Worm (Caenorhabditis elegans) whole organism, L1 larva: ENCODE measurements around the gene C49H3.4.

Experiments used
- aha-1 ChIP-seq: fragments of 150-350 bp; optimal IDR thresholded peaks from 2 replicates; lab custom pipeline; 2014; ENCODE audit warnings: missing biosample characterization, missing genetic modification characterization
- ceh-82 ChIP-seq, 3 experiments: fragments of 150-350 bp in 1 of 3; sonication (generic microtip) in 2 of 3; optimal IDR thresholded peaks; 2 replicates each; lab custom pipeline; 2014 to 2017; ENCODE audit warnings: missing biosample characterization in 3 of 3, missing genetic modification characterization in 3 of 3
- ceh-88 ChIP-seq: fragments of 200-800 bp; sonication (Bioruptor generic); IDR thresholded peaks from 2 replicates; pipeline ENCODE4 v1.3.6; 2022; ENCODE audit warnings: missing genetic modification characterization, missing compliant biosample characterization
- dpl-1 ChIP-seq, 3 experiments: fragments of 150-350 bp in 2 of 3; sonication (generic microtip) in 1 of 3; optimal IDR thresholded peaks; 2 replicates each; lab custom pipeline; 2014 to 2017; ENCODE audit warnings: missing biosample characterization in 3 of 3, missing genetic modification characterization in 3 of 3, missing genetic modification reagents in 3 of 3
- egl-27 ChIP-seq, 2 experiments: fragments of 150-350 bp in 1 of 2; sonication (generic microtip); optimal IDR thresholded peaks; 3 replicates each; lab custom pipeline; 2017 to 2018; ENCODE audit warnings: missing biosample characterization in 2 of 2, missing genetic modification characterization in 2 of 2, missing genetic modification reagents in 2 of 2
- fkh-8 ChIP-seq: sonication (generic microtip); optimal IDR thresholded peaks from 2 replicates; lab custom pipeline; 2016; ENCODE audit warnings: mild to moderate bottlenecking, missing genetic modification characterization, missing compliant biosample characterization
- lin-39 ChIP-seq: fragments of 150-350 bp; optimal IDR thresholded peaks from 2 replicates; lab custom pipeline; 2014; ENCODE audit warnings: missing biosample characterization, missing genetic modification reagents, missing genetic modification characterization
- nhr-28 ChIP-seq: fragments of 150-350 bp; optimal IDR thresholded peaks from 2 replicates; lab custom pipeline; 2014; ENCODE audit warnings: missing biosample characterization, missing genetic modification characterization
- nhr-77 ChIP-seq: fragments of 150-350 bp; optimal IDR thresholded peaks from 2 replicates; lab custom pipeline; 2014; ENCODE audit warnings: missing biosample characterization, missing genetic modification characterization
- sptf-1 ChIP-seq: fragments of 150-350 bp; optimal IDR thresholded peaks from 2 replicates; lab custom pipeline; 2014; ENCODE audit warnings: missing biosample characterization, missing genetic modification characterization
- unc-62 ChIP-seq: fragments of 150-350 bp; optimal IDR thresholded peaks from 2 replicates; lab custom pipeline; 2014; ENCODE audit warnings: missing biosample characterization, missing genetic modification reagents, missing genetic modification characterization

DNA sequence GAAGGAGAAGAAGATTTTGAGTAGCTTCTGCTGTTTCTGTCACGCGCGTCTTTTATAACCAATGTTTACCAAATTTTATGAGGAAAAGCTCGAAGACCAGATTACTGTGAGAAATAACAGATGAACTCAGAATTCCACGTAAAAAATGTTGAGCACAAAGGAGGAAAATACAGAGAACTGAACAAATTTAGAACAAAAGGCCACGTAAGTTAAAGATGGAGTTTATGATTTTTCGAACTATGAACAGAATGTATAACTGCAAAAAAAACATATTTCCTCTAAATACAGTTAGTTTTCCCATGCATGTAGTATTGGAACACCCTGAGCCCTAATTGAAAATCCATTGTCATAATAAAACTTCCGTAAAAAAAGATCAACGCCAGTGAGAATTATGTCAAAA lies 25.8 kb downstream of the C49H3.4 start, which contains the start of gene exc-9:
- no peak for TF ChIP-seq egl-27 (tag; optimal IDR thresholded peaks at IDR 0.05; lab: Kevin White, UChicago)
- no peak for TF ChIP-seq unc-62 (GFP tag; lab: Kevin White, UChicago)
- no peak for TF ChIP-seq nhr-28 (tag; lab: Kevin White, UChicago)
- no peak for TF ChIP-seq aha-1
- no peak for TF ChIP-seq fkh-8 (tag; lab: Kevin White, UChicago)
- no peak for TF ChIP-seq lin-39 (tag; lab: Kevin White, UChicago)
- no peak for TF ChIP-seq dpl-1 (GFP tag; optimal IDR thresholded peaks at IDR 0.05; lab: Kevin White, UChicago)
- no peak for TF ChIP-seq ceh-88
- TF ChIP-seq nhr-77 (tag; lab: Kevin White, UChicago), result no peak
- TF ChIP-seq ceh-82 (tag; optimal IDR thresholded peaks at IDR 0.05; lab: Kevin White, UChicago), result no peak
- no peak for TF ChIP-seq sptf-1
